Fruit fly (Drosophila melanogaster): ENCODE data around the gene CG31705.

CG31705 gene

DNA sequence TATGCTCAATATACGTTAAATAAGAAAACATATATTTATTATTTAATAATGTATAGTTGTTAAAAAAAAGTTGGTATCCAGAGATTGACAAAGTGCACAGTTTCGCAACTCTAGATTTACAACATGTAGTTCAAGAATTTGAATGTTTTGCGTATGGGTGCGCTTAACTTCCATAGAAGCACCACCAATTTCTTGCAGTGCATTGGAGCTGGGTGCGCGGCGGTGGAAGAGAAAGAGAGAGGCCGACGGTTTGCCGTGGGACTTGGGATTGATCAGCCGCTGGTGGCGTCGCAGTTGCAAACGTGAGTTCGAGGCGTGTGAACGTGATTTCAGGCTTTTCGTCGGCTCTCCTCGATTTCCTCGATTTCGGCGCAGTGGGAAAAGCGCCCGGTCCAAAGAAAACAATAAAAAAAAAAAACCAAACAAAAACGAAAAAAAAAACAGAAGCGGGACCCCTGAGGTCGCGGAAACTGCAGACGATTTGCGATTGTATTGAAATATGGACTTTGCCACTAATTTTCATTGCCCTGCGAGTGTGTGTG is 26.5 kb downstream of the CG31705 start, which contains the start of gene spz4 (continued):
- TF ChIP-seq Hr39 (optimal IDR thresholded peaks at IDR 0.05) (no peak), CG18262 (tag; optimal IDR thresholded peaks at IDR 0.05) (peak; percentile 18), nerfin-2 (GFP tag; IDR thresholded peaks at IDR 0.05; ENCODE audit: partially characterized antibody) (no peak), CG17186 (GFP tag; optimal IDR thresholded peaks at IDR 0.05) (no peak), mam (GFP tag; optimal IDR thresholded peaks at IDR 0.05) (no peak), Stat92E (GFP tag; optimal IDR thresholded peaks at IDR 0.05) (no peak), CG8359 (GFP tag; optimal IDR thresholded peaks at IDR 0.05; ENCODE audit: borderline replicate concordance) (no peak)

DNA sequence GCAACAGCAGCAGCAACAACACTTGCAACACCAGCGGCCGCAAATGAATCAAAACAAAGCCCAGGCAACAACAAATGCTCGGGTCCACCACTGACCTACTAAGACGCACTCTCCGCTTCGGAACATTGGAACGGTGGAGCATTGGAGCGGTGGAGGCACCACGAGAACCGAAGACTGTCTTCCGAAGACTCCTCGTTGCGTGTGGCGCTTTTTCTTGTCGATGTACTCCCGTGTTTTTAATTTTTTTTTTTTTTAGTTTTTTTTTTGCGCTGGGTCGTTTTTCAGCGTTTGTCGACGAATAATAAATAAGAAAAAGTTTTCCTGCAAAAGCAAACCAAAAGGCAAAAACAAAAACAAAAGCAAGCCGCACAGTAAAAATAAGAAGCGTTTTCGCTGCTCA is 27.4 kb downstream of the CG31705 start:
- TF ChIP-seq ATbp (GFP tag; optimal IDR thresholded peaks at IDR 0.05) (peak; percentile 1), Deaf1 (tag; optimal IDR thresholded peaks at IDR 0.05) (peak; percentile 54), tll (GFP tag; optimal IDR thresholded peaks at IDR 0.05) (no peak), fd3F (GFP tag; optimal IDR thresholded peaks at IDR 0.05) (no peak)

DNA sequence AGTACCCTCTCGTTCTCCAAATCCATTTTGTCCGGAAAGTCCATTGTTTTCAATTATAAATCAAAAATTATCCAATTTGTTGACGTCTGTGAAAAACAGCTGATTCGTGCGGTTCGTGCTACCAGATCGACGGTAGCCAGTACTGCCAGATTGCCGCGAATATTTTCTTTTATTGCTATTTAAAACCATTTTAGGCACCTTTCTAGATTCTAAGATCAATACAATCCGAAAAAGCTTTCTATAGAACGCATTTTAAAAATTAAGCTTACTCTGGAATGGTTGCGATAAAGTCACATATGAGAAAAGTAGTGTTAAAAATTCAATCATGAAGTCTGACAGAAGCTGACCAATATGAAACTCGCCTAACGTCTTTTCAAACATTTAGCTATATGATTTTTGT is 29.2 kb downstream of the CG31705 start, which contains the start of gene Cog8:
TSS of gene Cog8 (minus strand) at position 110 of the 400 bp plus-strand sequence.
- TF ChIP-seq Hr78 (GFP tag; optimal IDR thresholded peaks at IDR 0.05) (no peak), CG13624 (GFP tag; optimal IDR thresholded peaks at IDR 0.05) (peak; percentile 2), CoRest (tag; optimal IDR thresholded peaks at IDR 0.05) (peak; percentile 79), CG10431 (GFP tag; optimal IDR thresholded peaks at IDR 0.05) (no peak), Lpt (GFP tag; optimal IDR thresholded peaks at IDR 0.05) (no peak), abd-A (tag; optimal IDR thresholded peaks at IDR 0.05) (no peak), az2 (GFP tag; optimal IDR thresholded peaks at IDR 0.05) (peak; percentile 48), CG11247 (GFP tag; IDR thresholded peaks at IDR 0.05) (no peak), CG9932 (GFP tag; IDR thresholded peaks at IDR 0.05) (peak; percentile 48; the same call in 1 of the 2 replicates), PHDP (tag; optimal IDR thresholded peaks at IDR 0.05) (peak; percentile 24), CG31441 (GFP tag; IDR thresholded peaks at IDR 0.05) (0 out of 2 replicates have a peak, but pooled peaks have one; percentile 26), CG31224 (GFP tag; IDR thresholded peaks at IDR 0.05) (no peak), sens (GFP tag) (peak; percentile 23), Med (GFP tag) (peak; percentile 91), H15 (GFP tag; IDR thresholded peaks at IDR 0.05) (no peak), Atf-2 (GFP tag; optimal IDR thresholded peaks at IDR 0.05) (peak; percentile 14), CG32532 (GFP tag; IDR thresholded peaks at IDR 0.05) (peak; percentile 18; the same call in 1 of the 2 replicates), tin (GFP tag; optimal IDR thresholded peaks at IDR 0.05) (peak; percentile 40), tna (GFP tag; IDR thresholded peaks at IDR 0.05; ENCODE audit: partially characterized antibody) (no peak), CG9797 (GFP tag; optimal IDR thresholded peaks at IDR 0.05) (peak; percentile 4), chinmo (GFP tag; IDR thresholded peaks at IDR 0.05; ENCODE audit: partially characterized antibody) (no peak), CG15696 (tag; optimal IDR thresholded peaks at IDR 0.05) (peak; percentile 17), Atf3 (GFP tag; optimal IDR thresholded peaks at IDR 0.05) (peak; percentile 0), jumu (GFP tag; optimal IDR thresholded peaks at IDR 0.05) (peak; percentile 52), Lhr (GFP tag; optimal IDR thresholded peaks at IDR 0.05) (peak; percentile 68), CG30020 (tag; optimal IDR thresholded peaks at IDR 0.05) (peak; percentile 15), CG9727 (GFP tag; optimal IDR thresholded peaks at IDR 0.05) (peak; percentile 17), CG6854 (GFP tag; optimal IDR thresholded peaks at IDR 0.05) (no peak), CG34376 (GFP tag; optimal IDR thresholded peaks at IDR 0.05) (no peak), YL-1 (GFP tag; optimal IDR thresholded peaks at IDR 0.05) (peak; percentile 35), mam (GFP tag; optimal IDR thresholded peaks at IDR 0.05) (peak; percentile 73), prd (optimal IDR thresholded peaks at IDR 0.05) (no peak), prd (GFP tag; IDR thresholded peaks at IDR 0.05) (peak; percentile 70), CG4328 (GFP tag; optimal IDR thresholded peaks at IDR 0.05) (no peak), tio (GFP tag; optimal IDR thresholded peaks at IDR 0.05) (peak; percentile 48), seq (GFP tag; IDR thresholded peaks at IDR 0.05) (no peak), CG3847 (GFP tag; IDR thresholded peaks at IDR 0.05) (peak; percentile 76)

All from whole organism, embryonic.